Fruit fly (Drosophila melanogaster): Measurements from ENCODE around the gene CG45067.

The CG45067 gene

DNA sequence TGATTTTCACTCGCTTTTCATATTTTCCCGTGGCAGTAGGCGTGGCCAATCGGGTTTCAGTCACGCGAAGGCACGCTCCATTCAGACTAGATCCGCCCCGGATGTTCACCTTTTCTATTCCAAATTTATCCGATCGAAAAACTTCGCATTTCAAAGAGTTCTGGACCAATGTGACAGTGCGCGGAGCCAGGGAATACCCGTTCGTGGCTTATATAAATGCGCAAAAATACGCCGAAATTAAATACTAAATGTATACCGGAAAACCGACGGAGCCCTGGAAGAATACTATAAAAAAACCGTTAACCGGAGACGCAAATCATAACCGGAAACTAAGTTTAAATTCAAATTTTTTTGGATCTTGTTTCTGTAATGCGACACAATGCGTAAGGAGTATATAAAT lies 13.3 kb upstream of the CG45067 start, which contains the start of gene promL (continued):
- TF ChIP-seq CG6683 (GFP tag; optimal IDR thresholded peaks at IDR 0.05) (no peak), vfl (GFP tag; optimal IDR thresholded peaks at IDR 0.05) (no peak), CG10274 (GFP tag; optimal IDR thresholded peaks at IDR 0.05) (no peak), CG16779 (GFP tag; IDR thresholded peaks at IDR 0.05) (no peak), lbe (GFP tag; optimal IDR thresholded peaks at IDR 0.05) (peak; percentile 54), CG9797 (GFP tag; optimal IDR thresholded peaks at IDR 0.05) (peak; percentile 97), CG11247 (GFP tag; IDR thresholded peaks at IDR 0.05) (0 out of 2 replicates have a peak, but pooled peaks have one; percentile 24), CG1529 (GFP tag; optimal IDR thresholded peaks at IDR 0.05) (peak; percentile 7), CG15601 (tag; optimal IDR thresholded peaks at IDR 0.05) (peak; percentile 71), CG31441 (GFP tag; IDR thresholded peaks at IDR 0.05) (peak; percentile 70), CG9817 (tag; optimal IDR thresholded peaks at IDR 0.05) (peak; percentile 46), Dbx (GFP tag; IDR thresholded peaks at IDR 0.05) (peak; percentile 35; the same call in 1 of the 3 replicates), Meics (GFP tag; optimal IDR thresholded peaks at IDR 0.05) (peak; percentile 80), br (optimal IDR thresholded peaks at IDR 0.05) (no peak), odd (GFP tag; optimal IDR thresholded peaks at IDR 0.05) (peak; percentile 19), fu2 (GFP tag; optimal IDR thresholded peaks at IDR 0.05) (no peak), CG1647 (GFP tag; optimal IDR thresholded peaks at IDR 0.05) (no peak), CG14965 (GFP tag; optimal IDR thresholded peaks at IDR 0.05; ENCODE audit: borderline replicate concordance) (peak; percentile 3), Med (GFP tag) (peak; percentile 95), CG9876 (GFP tag; optimal IDR thresholded peaks at IDR 0.05) (no peak), jumu (GFP tag; optimal IDR thresholded peaks at IDR 0.05) (peak; percentile 16), tio (GFP tag; optimal IDR thresholded peaks at IDR 0.05) (no peak), unpg (GFP tag; optimal IDR thresholded peaks at IDR 0.05) (peak; percentile 61), seq (GFP tag; IDR thresholded peaks at IDR 0.05) (no peak; the same call in 1 of the 2 replicates), CG10959 (GFP tag; IDR thresholded peaks at IDR 0.05) (no peak), CG15073 (GFP tag; optimal IDR thresholded peaks at IDR 0.05) (no peak), wor (GFP tag; IDR thresholded peaks at IDR 0.05) (no peak), CG9932 (GFP tag; IDR thresholded peaks at IDR 0.05) (no peak), dysf (GFP tag; IDR thresholded peaks at IDR 0.05) (peak; percentile 64; the same call in 2 of the 3 replicates), CG18011 (GFP tag; optimal IDR thresholded peaks at IDR 0.05) (peak; percentile 3), gro (GFP tag; optimal IDR thresholded peaks at IDR 0.05) (peak; percentile 77), Asciz (GFP tag; optimal IDR thresholded peaks at IDR 0.05) (peak; percentile 50), Lpt (GFP tag; optimal IDR thresholded peaks at IDR 0.05) (no peak), CG8359 (GFP tag; optimal IDR thresholded peaks at IDR 0.05; ENCODE audit: borderline replicate concordance) (no peak), zen2 (GFP tag; IDR thresholded peaks at IDR 0.05; ENCODE audit: partially characterized antibody) (no peak), otp (GFP tag; IDR thresholded peaks at IDR 0.05) (no peak), CG31224 (GFP tag; IDR thresholded peaks at IDR 0.05) (no peak), CG8290 (GFP tag; optimal IDR thresholded peaks at IDR 0.05) (peak; percentile 42), CG8290 (tag; optimal IDR thresholded peaks at IDR 0.05) (peak in 1 of 2 experiments; percentile 67), CG8089 (GFP tag; optimal IDR thresholded peaks at IDR 0.05) (no peak), vnd (GFP tag; IDR thresholded peaks at IDR 0.05; ENCODE audit: partially characterized antibody) (no peak), CG14710 (tag; optimal IDR thresholded peaks at IDR 0.05) (peak; percentile 75), CG8388 (GFP tag; optimal IDR thresholded peaks at IDR 0.05) (peak; percentile 34), Dip2 (GFP tag; IDR thresholded peaks at IDR 0.05) (no peak), al (GFP tag; IDR thresholded peaks at IDR 0.05) (no peak), CG17912 (GFP tag; optimal IDR thresholded peaks at IDR 0.05) (peak; percentile 85), CG4730 (GFP tag; IDR thresholded peaks at IDR 0.05) (no peak), eyg (GFP tag; optimal IDR thresholded peaks at IDR 0.05) (peak; percentile 78), cg (GFP tag; optimal IDR thresholded peaks at IDR 0.05) (peak; percentile 17), pb (GFP tag; optimal IDR thresholded peaks at IDR 0.05) (peak; percentile 67), ind (GFP tag; optimal IDR thresholded peaks at IDR 0.05) (no peak), peb (GFP tag; IDR thresholded peaks at IDR 0.05) (no peak), Camta (GFP tag; optimal IDR thresholded peaks at IDR 0.05) (peak; percentile 57)

Measured in whole organism, embryonic.